Worm (Caenorhabditis elegans) whole organism, L4/young adult: Measurements from ENCODE around the gene rrf-3.

Experiments used
- dao-5 ChIP-seq: sonication (generic microtip); optimal IDR thresholded peaks from 2 replicates; lab custom pipeline; 2016; ENCODE audit warnings: missing genotype, missing genetic modification characterization, moderate library complexity, missing compliant biosample characterization
- him-1 ChIP-seq: sonication (generic microtip); optimal IDR thresholded peaks from 2 replicates; lab custom pipeline; 2016; ENCODE audit warnings: missing genotype, missing genetic modification reagents, missing genetic modification characterization, missing compliant biosample characterization

DNA sequence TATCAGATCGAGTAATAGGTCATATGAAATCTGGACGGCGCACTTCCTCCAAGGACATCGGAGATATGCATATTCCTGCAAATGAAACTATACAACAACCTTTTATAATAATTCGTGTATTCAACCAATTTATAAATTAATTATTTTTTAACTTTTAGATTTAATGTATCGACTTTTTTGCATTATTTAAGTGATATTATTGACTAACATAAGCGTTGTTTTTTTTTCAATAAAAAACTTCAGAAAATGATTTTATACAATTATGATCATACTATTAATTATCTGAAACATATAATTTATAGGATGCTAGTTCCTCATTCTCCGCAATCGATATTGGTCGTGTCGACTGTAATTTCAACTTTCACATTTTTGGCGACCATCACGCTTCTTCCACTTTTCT is 41.8 kb downstream of the rrf-3 start, which contains the start of gene col-76:
- TF ChIP-seq dao-5 (tag; lab: Kevin White, UChicago) = no peak
- no peak for TF ChIP-seq him-1 (tag; lab: Kevin White, UChicago)
